Fruit fly (Drosophila melanogaster): ENCODE results near the gene CG31522.
A peak's percentile ranks its signal among the peaks of the same experiment; 100 is the strongest.

CG31522 gene

dm6 chr3R:4428585-4429464 lies 33.9 kb downstream of the CG31522 start, which contains the start of gene srl:
Gene srl, minus strand, starts transcription at chr3R:4429335.
- TF ChIP-seq CG12768 (GFP tag; optimal IDR thresholded peaks at IDR 0.05) (no peak), CG7045 (GFP tag; optimal IDR thresholded peaks at IDR 0.05) (no peak), toe (GFP tag; optimal IDR thresholded peaks at IDR 0.05) (no peak), Crg-1 (GFP tag; optimal IDR thresholded peaks at IDR 0.05) (no peak), Mnt (GFP tag; optimal IDR thresholded peaks at IDR 0.05) (peak; percentile 97), cic (GFP tag; optimal IDR thresholded peaks at IDR 0.05) (peak; percentile 63), bab1 (GFP tag; optimal IDR thresholded peaks at IDR 0.05) (peak; percentile 61), tj (GFP tag; optimal IDR thresholded peaks at IDR 0.05) (peak; percentile 66), CG11617 (GFP tag; optimal IDR thresholded peaks at IDR 0.05) (peak; percentile 17), CG5204 (GFP tag; optimal IDR thresholded peaks at IDR 0.05) (no peak)

DNA sequence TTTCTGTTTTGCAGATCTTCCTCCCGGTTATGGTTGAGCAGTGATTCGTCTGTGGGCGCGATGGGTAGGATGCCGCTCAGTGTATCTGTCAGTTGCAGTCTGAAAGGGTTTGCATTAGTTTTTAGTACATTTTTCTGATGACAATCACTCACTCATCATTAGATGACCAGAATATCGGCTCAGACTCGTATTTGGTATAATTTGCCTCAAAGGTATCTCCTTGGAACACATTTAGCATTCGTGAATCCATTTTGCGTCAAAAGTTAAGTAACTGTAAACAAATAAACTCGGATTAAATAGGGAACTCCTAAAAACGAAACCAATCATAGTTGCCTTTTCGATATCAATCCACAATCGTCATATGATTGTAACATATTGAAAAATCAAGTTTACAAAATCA lies 36.0 kb downstream of the CG31522 start, which contains the start of gene CG31525:
CG31525 (plus strand) TSS at position 301 of the 400 bp plus-strand sequence.
- TF ChIP-seq toe (GFP tag; optimal IDR thresholded peaks at IDR 0.05): no peak
- TF ChIP-seq CG33017 (tag; optimal IDR thresholded peaks at IDR 0.05): no peak
- no peak for TF ChIP-seq tj (GFP tag; optimal IDR thresholded peaks at IDR 0.05)
- no peak for TF ChIP-seq CG14711 (tag; optimal IDR thresholded peaks at IDR 0.05)
- TF ChIP-seq kay (GFP tag; ENCODE audit: borderline replicate concordance): no peak
- TF ChIP-seq Clk (GFP tag; optimal IDR thresholded peaks at IDR 0.05): no peak
- TF ChIP-seq CG11617 (GFP tag; optimal IDR thresholded peaks at IDR 0.05): no peak

DNA sequence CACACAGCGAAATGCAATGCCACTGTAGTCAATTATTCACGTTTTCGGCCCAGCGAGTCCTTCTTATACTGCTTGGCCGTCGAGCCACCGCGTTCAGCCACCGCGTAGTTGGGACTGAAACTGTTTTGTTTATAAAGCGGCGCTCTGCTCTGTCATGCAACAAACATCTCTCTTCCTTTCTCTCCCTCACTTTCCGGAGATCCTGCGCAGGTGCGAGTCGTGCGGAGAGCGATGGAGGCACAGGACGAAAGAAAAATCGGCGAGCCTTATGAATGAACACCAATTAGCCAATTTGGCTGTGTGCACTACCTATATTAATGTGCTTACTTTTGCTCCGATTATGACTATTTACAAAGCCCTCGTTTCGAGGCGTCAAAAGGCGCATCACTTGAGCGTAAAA lies 43.2 kb downstream of the CG31522 start, which contains the start of gene CG32944:
CG32944 (minus strand) TSS at position 97 of the 400 bp plus-strand sequence.
- TF ChIP-seq cnc (optimal IDR thresholded peaks at IDR 0.05) (no peak), CG7045 (GFP tag; optimal IDR thresholded peaks at IDR 0.05) (no peak), Crg-1 (GFP tag; optimal IDR thresholded peaks at IDR 0.05) (no peak), pad (GFP tag; optimal IDR thresholded peaks at IDR 0.05) (no peak), ovo (GFP tag; optimal IDR thresholded peaks at IDR 0.05) (no peak), CG14711 (tag; optimal IDR thresholded peaks at IDR 0.05) (no peak), bab1 (GFP tag; optimal IDR thresholded peaks at IDR 0.05) (no peak), CG7101 (tag; optimal IDR thresholded peaks at IDR 0.05) (no peak), Mnt (GFP tag; optimal IDR thresholded peaks at IDR 0.05) (no peak), CG1620 (GFP tag; optimal IDR thresholded peaks at IDR 0.05) (no peak), CG12768 (GFP tag; optimal IDR thresholded peaks at IDR 0.05) (no peak), Hr96 (GFP tag; optimal IDR thresholded peaks at IDR 0.05) (no peak), cic (GFP tag; optimal IDR thresholded peaks at IDR 0.05) (no peak), CG33017 (tag; optimal IDR thresholded peaks at IDR 0.05) (no peak), CG5204 (GFP tag; optimal IDR thresholded peaks at IDR 0.05) (no peak), Clk (GFP tag; optimal IDR thresholded peaks at IDR 0.05) (no peak)

DNA sequence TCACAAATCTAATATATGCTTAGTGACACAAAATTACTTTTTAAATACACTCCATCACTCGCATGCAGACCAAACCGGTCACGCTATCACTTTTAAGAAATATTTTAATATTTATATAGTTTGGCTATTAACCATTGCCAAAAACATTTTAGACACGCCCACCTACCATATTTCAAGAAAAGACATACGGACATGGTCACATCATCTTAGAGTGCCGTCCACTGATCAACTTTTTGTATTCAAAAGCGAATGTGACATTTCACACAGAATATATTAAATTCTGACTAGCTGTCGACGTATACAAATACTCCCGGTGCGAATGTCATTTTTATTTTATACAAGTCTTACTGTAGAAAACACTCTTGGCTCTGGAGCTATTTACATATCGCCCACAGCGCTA lies 46.5 kb downstream of the CG31522 start, which contains the start of gene CG31528:
CG31528 (plus strand) TSS at position 301 of the 400 bp plus-strand sequence.
- TF ChIP-seq CG1620 (GFP tag; optimal IDR thresholded peaks at IDR 0.05) (no peak), CG5204 (GFP tag; optimal IDR thresholded peaks at IDR 0.05) (no peak), toe (GFP tag; optimal IDR thresholded peaks at IDR 0.05) (no peak), CG14711 (tag; optimal IDR thresholded peaks at IDR 0.05) (no peak), tj (GFP tag; optimal IDR thresholded peaks at IDR 0.05) (no peak), Mnt (GFP tag; optimal IDR thresholded peaks at IDR 0.05) (no peak), Clk (GFP tag; optimal IDR thresholded peaks at IDR 0.05) (no peak), Hr96 (GFP tag; optimal IDR thresholded peaks at IDR 0.05) (no peak), kay (GFP tag; ENCODE audit: borderline replicate concordance) (no peak), CG33017 (tag; optimal IDR thresholded peaks at IDR 0.05) (no peak), CG7045 (GFP tag; optimal IDR thresholded peaks at IDR 0.05) (no peak), Crg-1 (GFP tag; optimal IDR thresholded peaks at IDR 0.05) (no peak)

- TF ChIP-seq ovo (GFP tag; optimal IDR thresholded peaks at IDR 0.05): no peak
These were observed 55.4 kb downstream of the CG31522 start for dm6 chr3R:4407325-4407724.

DNA sequence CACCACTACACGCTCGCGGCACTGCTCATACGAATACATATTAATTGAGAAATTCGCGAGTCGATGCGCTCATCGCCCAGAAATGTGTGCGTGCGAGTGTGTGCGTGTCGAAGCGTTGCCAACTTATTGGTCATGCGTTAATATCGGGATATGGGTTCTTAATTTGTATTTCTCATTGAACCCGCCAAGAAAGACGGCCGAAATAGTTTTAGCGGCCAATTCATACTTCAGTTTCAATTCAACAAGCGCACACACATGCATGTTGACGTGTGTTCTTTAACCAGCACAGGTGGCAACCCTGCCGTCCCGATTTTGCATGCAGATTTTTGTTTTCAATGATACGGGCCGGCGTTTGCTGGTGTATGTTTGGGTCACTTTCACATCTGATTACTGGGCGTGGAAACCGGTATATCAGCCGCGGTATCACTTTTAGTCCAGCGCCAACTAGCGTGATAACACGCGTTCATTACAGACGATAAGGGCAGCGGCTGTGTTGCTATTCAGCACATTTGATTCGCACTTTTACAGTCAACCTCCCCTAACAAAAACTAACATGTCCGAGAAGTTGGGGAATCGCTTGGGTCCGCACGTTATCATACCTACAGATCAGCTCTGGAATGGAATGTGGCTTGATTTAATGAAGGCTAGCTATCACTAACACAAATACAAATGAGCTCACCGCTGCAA lies 58.8 kb downstream of the CG31522 start:
- TF ChIP-seq CG7101 (tag; optimal IDR thresholded peaks at IDR 0.05): no peak
- no peak for TF ChIP-seq CG11617 (GFP tag; optimal IDR thresholded peaks at IDR 0.05)
- TF ChIP-seq Mnt (GFP tag; optimal IDR thresholded peaks at IDR 0.05): peak; percentile 85
- TF ChIP-seq toe (GFP tag; optimal IDR thresholded peaks at IDR 0.05): peak; percentile 27
- TF ChIP-seq ovo (GFP tag; optimal IDR thresholded peaks at IDR 0.05): no peak
- no peak for TF ChIP-seq Clk (GFP tag; optimal IDR thresholded peaks at IDR 0.05)
- peak; percentile 33 for TF ChIP-seq CG33017 (tag; optimal IDR thresholded peaks at IDR 0.05)
- peak; percentile 58 for TF ChIP-seq tj (GFP tag; optimal IDR thresholded peaks at IDR 0.05)
- TF ChIP-seq pad (GFP tag; optimal IDR thresholded peaks at IDR 0.05): no peak
- TF ChIP-seq bab1 (GFP tag; optimal IDR thresholded peaks at IDR 0.05): peak; percentile 22
- no peak for TF ChIP-seq CG1620 (GFP tag; optimal IDR thresholded peaks at IDR 0.05)
- peak; percentile 42 for TF ChIP-seq CG12768 (GFP tag; optimal IDR thresholded peaks at IDR 0.05)
- TF ChIP-seq CG7045 (GFP tag; optimal IDR thresholded peaks at IDR 0.05): no peak
- TF ChIP-seq CG5204 (GFP tag; optimal IDR thresholded peaks at IDR 0.05): no peak
- TF ChIP-seq Crg-1 (GFP tag; optimal IDR thresholded peaks at IDR 0.05): no peak
- TF ChIP-seq kay (GFP tag; ENCODE audit: borderline replicate concordance): no peak
- TF ChIP-seq cnc (optimal IDR thresholded peaks at IDR 0.05): no peak
- TF ChIP-seq CG14711 (tag; optimal IDR thresholded peaks at IDR 0.05): peak; percentile 91
- peak; percentile 75 for TF ChIP-seq cic (GFP tag; optimal IDR thresholded peaks at IDR 0.05)
- no peak for TF ChIP-seq Hr96 (GFP tag; optimal IDR thresholded peaks at IDR 0.05)

Data from whole organism, adult.